Worm (Caenorhabditis elegans): ENCODE results near the gene srbc-42.

The srbc-42 gene

ce11 chrV:2191122-2191521, at the start of gene srbc-42:
Gene srbc-42 (minus strand): TSS chrV:2191222.
- TF ChIP-seq unc-62 (GFP tag; optimal IDR thresholded peaks at IDR 0.05): no peak

ce11 chrV:2238012-2238411, 47.0 kb upstream of the srbc-42 start:
- no peak for TF ChIP-seq unc-62 (GFP tag; optimal IDR thresholded peaks at IDR 0.05)

- no peak for TF ChIP-seq unc-62 (GFP tag; optimal IDR thresholded peaks at IDR 0.05)
Observed at ce11 chrV:2235848-2236247, 44.8 kb upstream of the srbc-42 start, which contains the start of gene cyp-33C4. Gene cyp-33C4 (plus strand): TSS chrV:2236140.

- no peak for TF ChIP-seq unc-62 (GFP tag; optimal IDR thresholded peaks at IDR 0.05)
Observed at ce11 chrV:2233177-2233576, 42.2 kb upstream of the srbc-42 start, which contains the start of gene nhr-96. Gene nhr-96 (plus strand): TSS chrV:2233477.

ce11 chrV:2230912-2231311, 39.9 kb upstream of the srbc-42 start, which contains the start of gene nhr-134:
Gene nhr-134 (plus strand): TSS chrV:2231223.
- no peak for TF ChIP-seq unc-62 (GFP tag; optimal IDR thresholded peaks at IDR 0.05)

ce11 chrV:2228781-2229180, 37.8 kb upstream of the srbc-42 start, which contains the start of gene nhr-126:
Gene nhr-126 (plus strand): TSS chrV:2229081.
- TF ChIP-seq unc-62 (GFP tag; optimal IDR thresholded peaks at IDR 0.05): no peak

ce11 chrV:2226903-2227302, 35.9 kb upstream of the srbc-42 start, which contains the start of gene nhr-18:
Gene nhr-18 (plus strand): TSS chrV:2227203.
- no peak for TF ChIP-seq unc-62 (GFP tag; optimal IDR thresholded peaks at IDR 0.05)

ce11 chrV:2225130-2225529, 34.1 kb upstream of the srbc-42 start, which contains the start of gene nhr-103:
Gene nhr-103 (plus strand): TSS chrV:2225430.
- TF ChIP-seq unc-62 (GFP tag; optimal IDR thresholded peaks at IDR 0.05): no peak

- no peak for TF ChIP-seq unc-62 (GFP tag; optimal IDR thresholded peaks at IDR 0.05)
Observed at ce11 chrV:2221764-2222163, 30.7 kb upstream of the srbc-42 start, which contains the start of gene nhr-128. Gene nhr-128 (plus strand): TSS chrV:2222064.

ce11 chrV:2218803-2219202, 27.8 kb upstream of the srbc-42 start, which contains the start of gene nhr-56:
Gene nhr-56 (plus strand): TSS chrV:2219004.
- TF ChIP-seq unc-62 (GFP tag; optimal IDR thresholded peaks at IDR 0.05): no peak

ce11 chrV:2216927-2217326, 25.9 kb upstream of the srbc-42 start:
- no peak for TF ChIP-seq unc-62 (GFP tag; optimal IDR thresholded peaks at IDR 0.05)

ce11 chrV:2215352-2215751, 24.3 kb upstream of the srbc-42 start, which contains the start of gene nstp-8:
Gene nstp-8 (plus strand): TSS chrV:2215652.
- no peak for TF ChIP-seq unc-62 (GFP tag; optimal IDR thresholded peaks at IDR 0.05)

- TF ChIP-seq unc-62 (GFP tag; optimal IDR thresholded peaks at IDR 0.05): no peak
Observed at ce11 chrV:2214428-2215038, 23.5 kb upstream of the srbc-42 start, which contains the start of gene nhr-184. Gene nhr-184 (minus strand): TSS chrV:2214478.

ce11 chrV:2211936-2212335, 20.9 kb upstream of the srbc-42 start, which contains the start of gene nhr-133:
Gene nhr-133 (minus strand): TSS chrV:2212118.
- TF ChIP-seq unc-62 (GFP tag; optimal IDR thresholded peaks at IDR 0.05): no peak

- no peak for TF ChIP-seq unc-62 (GFP tag; optimal IDR thresholded peaks at IDR 0.05)
Observed at ce11 chrV:2207527-2207926, 16.5 kb upstream of the srbc-42 start.

ce11 chrV:2206801-2207200, 15.8 kb upstream of the srbc-42 start, which contains the start of gene svh-11:
Gene svh-11 (plus strand): TSS chrV:2207101.
- TF ChIP-seq unc-62 (GFP tag; optimal IDR thresholded peaks at IDR 0.05): no peak

ce11 chrV:2206181-2206580, 15.2 kb upstream of the srbc-42 start, which contains the start of gene srt-40:
Gene srt-40 (minus strand): TSS chrV:2206281.
- no peak for TF ChIP-seq unc-62 (GFP tag; optimal IDR thresholded peaks at IDR 0.05)

Data from whole organism, dauer.